Worm (Caenorhabditis elegans) whole organism, young adult: Measurements from ENCODE around the gene pqn-25.

Source experiments
- B0336.3 ChIP-seq: fragments of 200-800 bp; sonication (Bioruptor generic); IDR thresholded peaks from 2 replicates; pipeline ENCODE4 v1.3.6; 2022; ENCODE audit warnings: missing genetic modification characterization, missing compliant biosample characterization
- C17E4.6 ChIP-seq: fragments of 200-800 bp; sonication (Bioruptor generic); IDR thresholded peaks from 2 replicates; pipeline ENCODE4 v1.3.6; 2022; ENCODE audit warnings: missing genetic modification reagents, missing genetic modification characterization, missing compliant biosample characterization
- F57C9.4 ChIP-seq: sonication (generic microtip); optimal IDR thresholded peaks from 2 replicates; lab custom pipeline; 2017; ENCODE audit warnings: mild to moderate bottlenecking, missing genetic modification characterization, missing compliant biosample characterization
- K11D2.4 ChIP-seq: fragments of 200-800 bp; sonication (Bioruptor generic); IDR thresholded peaks from 2 replicates; pipeline ENCODE4 v1.3.6; 2022; ENCODE audit warnings: missing genetic modification reagents, missing genetic modification characterization, missing compliant biosample characterization
- Y67H2A.10 ChIP-seq: fragments of 200-800 bp; sonication (Bioruptor generic); conservative IDR thresholded peaks from 2 replicates; pipeline ENCODE4 v1.3.6; 2022; ENCODE audit warnings: missing genetic modification reagents, missing genetic modification characterization, missing compliant biosample characterization
- Y79H2A.3 ChIP-seq: fragments of 200-800 bp; sonication (Bioruptor generic); conservative IDR thresholded peaks from 2 replicates; pipeline ENCODE4 v1.3.6; 2022; ENCODE audit warnings: missing genetic modification reagents, missing genetic modification characterization, missing compliant biosample characterization
- ama-1 ChIP-seq, 3 experiments: fragments of 150-350 bp in 1 of 3; sonication (generic microtip) in 2 of 3; optimal IDR thresholded peaks; 2 replicates each; lab custom pipeline; 2014 to 2018; ENCODE audit warnings: missing biosample characterization in 2 of 3, missing genetic modification characterization in 2 of 3, missing genetic modification reagents in 2 of 3
- ccch-3 ChIP-seq: fragments of 200-800 bp; sonication (Bioruptor generic); optimal IDR thresholded peaks from 2 replicates; lab custom pipeline; 2018; ENCODE audit warnings: mild to moderate bottlenecking, missing genetic modification characterization, missing compliant biosample characterization
- cebp-1 ChIP-seq, 2 experiments: fragments of 200-800 bp in 1 of 2; sonication (Bioruptor generic) in 1 of 2; sonication (generic microtip) in 1 of 2; IDR thresholded peaks in 1 of 2; optimal IDR thresholded peaks in 1 of 2; 2 replicates each; pipeline versions ENCODE4 v1.3.6 to Lab custom; 2017 to 2022; ENCODE audit warnings: missing compliant biosample characterization in 2 of 2, missing genetic modification characterization in 2 of 2, mild to moderate bottlenecking in 1 of 2, missing genetic modification reagents in 1 of 2, moderate library complexity in 1 of 2
- ceh-91 ChIP-seq: fragments of 200-800 bp; sonication (Bioruptor generic); IDR thresholded peaks from 2 replicates; pipeline ENCODE4 v1.3.6; 2022; ENCODE audit warnings: missing genetic modification reagents, missing genetic modification characterization, missing compliant biosample characterization
- die-1 ChIP-seq: sonication (generic microtip); optimal IDR thresholded peaks from 2 replicates; lab custom pipeline; 2016; ENCODE audit warnings: missing genotype, mild to moderate bottlenecking, missing genetic modification characterization, missing compliant biosample characterization
- dpff-1 ChIP-seq: sonication (generic microtip); optimal IDR thresholded peaks from 2 replicates; lab custom pipeline; 2017; ENCODE audit warnings: mild to moderate bottlenecking, missing genetic modification characterization, missing compliant biosample characterization
- dpl-1 ChIP-seq: fragments of 150-350 bp; optimal IDR thresholded peaks from 2 replicates; lab custom pipeline; 2014; ENCODE audit warnings: missing biosample characterization, missing genetic modification reagents, missing genetic modification characterization
- egl-44 ChIP-seq: fragments of 200-800 bp; sonication (Bioruptor generic); IDR thresholded peaks from 2 replicates; pipeline ENCODE4 v1.3.6; 2022; ENCODE audit warnings: missing genetic modification reagents, missing genetic modification characterization, missing compliant biosample characterization
- ets-4 ChIP-seq: fragments of 200-800 bp; sonication (Bioruptor generic); optimal IDR thresholded peaks from 2 replicates; lab custom pipeline; 2018; ENCODE audit warnings: mild to moderate bottlenecking, missing genetic modification characterization, missing compliant biosample characterization
- gei-17 ChIP-seq: fragments of 200-800 bp; sonication (Bioruptor generic); optimal IDR thresholded peaks from 2 replicates; lab custom pipeline; 2018; ENCODE audit warnings: mild to moderate bottlenecking, missing genetic modification characterization, missing compliant biosample characterization
- hrde-1 ChIP-seq: sonication (generic microtip); optimal IDR thresholded peaks from 2 replicates; lab custom pipeline; 2016; ENCODE audit warnings: missing genetic modification characterization, mild to moderate bottlenecking, missing compliant biosample characterization, moderate library complexity, missing genotype, missing genetic modification reagents, borderline replicate concordance
- lin-26 ChIP-seq: fragments of 200-800 bp; sonication (Bioruptor generic); IDR thresholded peaks from 2 replicates; pipeline ENCODE4 v1.3.6; 2022; ENCODE audit warnings: missing genetic modification reagents, missing genetic modification characterization, missing compliant biosample characterization
- lin-40 ChIP-seq: sonication (generic microtip); optimal IDR thresholded peaks from 2 replicates; lab custom pipeline; 2016; ENCODE audit warnings: missing genetic modification characterization, mild to moderate bottlenecking, missing compliant biosample characterization, missing genotype, missing genetic modification reagents
- lsy-27 ChIP-seq: sonication (generic microtip); optimal IDR thresholded peaks from 2 replicates; lab custom pipeline; 2017; ENCODE audit warnings: missing genetic modification characterization, mild to moderate bottlenecking, missing compliant biosample characterization, antibody characterized with exemption, missing genotype, borderline replicate concordance; ENCODE audit not compliant: insufficient read depth
- madf-3 ChIP-seq: fragments of 200-800 bp; sonication (Bioruptor generic); IDR thresholded peaks from 2 replicates; pipeline ENCODE4 v1.3.6; 2022; ENCODE audit warnings: missing genetic modification reagents, missing genetic modification characterization, missing compliant biosample characterization
- madf-8 ChIP-seq: fragments of 200-800 bp; sonication (Bioruptor generic); conservative IDR thresholded peaks from 2 replicates; pipeline ENCODE4 v1.3.6; 2022; ENCODE audit warnings: missing genetic modification reagents, missing genetic modification characterization, missing compliant biosample characterization
- mxl-1 ChIP-seq: sonication (generic microtip); optimal IDR thresholded peaks from 2 replicates; lab custom pipeline; 2016; ENCODE audit warnings: missing genetic modification characterization, missing compliant biosample characterization
- nhr-80 ChIP-seq: sonication (generic microtip); optimal IDR thresholded peaks from 2 replicates; lab custom pipeline; 2016; ENCODE audit warnings: missing genetic modification characterization, missing compliant biosample characterization
- snpc-1.3 ChIP-seq: sonication (generic microtip); optimal IDR thresholded peaks from 2 replicates; lab custom pipeline; 2017; ENCODE audit warnings: missing genetic modification characterization, mild to moderate bottlenecking, missing compliant biosample characterization, antibody characterized with exemption, moderate library complexity, missing genotype, missing genetic modification reagents; ENCODE audit not compliant: insufficient read depth
- somi-1 ChIP-seq: fragments of 200-800 bp; sonication (Bioruptor generic); optimal IDR thresholded peaks from 2 replicates; lab custom pipeline; 2018; ENCODE audit warnings: mild to moderate bottlenecking, missing genetic modification characterization, missing compliant biosample characterization
- sptf-2 ChIP-seq: fragments of 200-800 bp; sonication (Bioruptor generic); optimal IDR thresholded peaks from 2 replicates; lab custom pipeline; 2018; ENCODE audit warnings: mild to moderate bottlenecking, missing genetic modification characterization, missing compliant biosample characterization
- tbp1 ChIP-seq: fragments of 200-800 bp; sonication (Bioruptor generic); optimal IDR thresholded peaks from 2 replicates; lab custom pipeline; 2018; ENCODE audit warnings: mild to moderate bottlenecking, missing genetic modification characterization, missing compliant biosample characterization
- tlf-1 ChIP-seq: fragments of 200-800 bp; sonication (Bioruptor generic); optimal IDR thresholded peaks from 2 replicates; lab custom pipeline; 2018; ENCODE audit warnings: mild to moderate bottlenecking, missing genetic modification characterization, missing compliant biosample characterization
- unc-62 ChIP-seq: fragments of 150-350 bp; optimal IDR thresholded peaks from 2 replicates; lab custom pipeline; 2014; ENCODE audit warnings: missing biosample characterization, missing genetic modification reagents, missing genetic modification characterization
- ztf-26 ChIP-seq: sonication (generic microtip); optimal IDR thresholded peaks from 2 replicates; lab custom pipeline; 2017; ENCODE audit warnings: missing genetic modification characterization, missing compliant biosample characterization
- ztf-28 ChIP-seq: fragments of 200-800 bp; sonication (Bioruptor generic); IDR thresholded peaks from 2 replicates; pipeline ENCODE4 v1.3.6; 2022; ENCODE audit warnings: missing genetic modification reagents, missing genetic modification characterization, missing compliant biosample characterization

pqn-25 gene

DNA sequence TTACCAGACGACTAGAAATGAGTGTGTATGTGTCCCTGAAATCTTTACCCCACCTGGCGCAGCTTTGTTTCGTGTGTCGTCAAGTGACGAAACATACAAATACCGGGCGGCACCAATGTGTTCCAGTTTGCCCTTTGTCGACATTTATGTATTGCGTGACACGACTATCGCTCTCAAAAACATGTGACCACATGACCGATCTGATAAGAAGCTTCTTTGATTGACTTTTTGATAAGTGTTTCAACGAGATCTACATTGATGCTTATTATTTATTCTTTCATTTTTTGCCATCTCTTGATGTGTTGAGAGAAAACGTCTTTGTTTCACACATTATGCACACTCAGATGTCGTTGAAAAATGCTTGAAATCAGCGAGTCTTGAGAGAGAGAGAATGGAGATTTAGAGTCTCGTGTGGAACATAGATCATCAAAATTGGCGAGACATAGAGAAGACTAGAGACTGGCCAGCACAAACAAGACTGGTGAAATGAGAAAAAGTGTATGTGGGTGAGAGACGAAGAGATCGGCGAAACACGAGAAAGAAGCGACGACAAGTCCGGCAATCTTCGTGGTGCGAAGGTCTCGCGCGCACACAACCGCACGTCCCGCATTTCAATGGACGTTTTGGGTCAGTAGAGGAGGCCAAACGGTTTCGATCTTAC is 9.4 kb downstream of the pqn-25 start (continued):
- TF ChIP-seq ztf-28 (GFP tag; lab: Robert Waterston, UW): no peak
- TF ChIP-seq lsy-27 (tag; lab: Kevin White, UChicago): no peak
- peak; percentile 68 for TF ChIP-seq unc-62
- no peak for TF ChIP-seq mxl-1 (tag; lab: Kevin White, UChicago)
- TF ChIP-seq egl-44: no peak
- no peak for TF ChIP-seq sptf-2 (GFP tag; lab: Kevin White, UChicago)
- peak; percentile 42 for TF ChIP-seq lin-40 (tag; lab: Kevin White, UChicago)
- no peak for TF ChIP-seq K11D2.4

DNA sequence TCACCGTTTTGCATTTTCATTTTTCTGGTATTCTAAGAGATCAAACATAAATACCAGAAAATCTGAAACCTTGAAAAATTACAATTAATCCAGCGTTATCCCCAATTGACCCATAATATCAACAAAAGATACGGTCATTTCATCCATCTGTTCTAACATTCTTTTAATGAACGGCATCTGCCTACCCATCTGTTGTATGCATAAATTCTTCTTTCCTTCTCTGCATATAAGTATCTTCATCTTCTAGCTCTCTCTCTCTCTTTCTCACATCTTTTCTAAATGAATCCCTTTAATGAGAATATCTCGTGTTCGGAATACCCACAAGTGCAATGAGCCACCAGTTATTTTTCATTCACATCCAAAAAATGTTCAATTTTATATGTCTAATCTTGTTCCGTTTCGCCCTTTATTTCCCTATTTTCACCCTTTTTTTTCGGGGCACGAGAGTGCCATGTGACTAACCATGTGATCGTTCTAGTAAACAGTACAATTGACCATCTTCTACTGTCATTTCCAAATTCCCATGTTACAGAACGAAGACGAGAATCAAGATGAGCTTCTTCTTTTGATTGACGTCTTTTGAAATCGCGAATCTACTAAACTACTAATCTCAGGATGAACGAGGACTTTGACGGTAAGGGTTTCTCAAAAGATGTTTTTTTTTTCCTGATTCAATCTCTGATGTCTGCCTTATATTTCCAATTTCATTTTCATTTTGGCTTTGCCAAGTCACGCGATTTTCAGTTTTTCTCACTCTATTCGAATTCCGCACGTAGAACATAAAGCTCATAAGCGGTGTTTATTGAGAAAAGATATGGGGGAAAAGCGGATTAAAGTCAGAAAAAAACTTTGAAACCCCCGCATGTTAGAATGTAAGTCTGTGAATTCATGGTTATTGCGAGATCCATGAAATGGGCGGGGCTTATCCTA is 10.8 kb downstream of the pqn-25 start, which contains the start of gene R02F2.1:
TSS of gene R02F2.1 (plus strand) at position 528 of the 930 bp plus-strand sequence.
- TF ChIP-seq nhr-80 (peak; percentile 18), tlf-1 (GFP tag; lab: Kevin White, UChicago) (peak; percentile 45), tbp1 (peak; percentile 25), cebp-1 (GFP tag; IDR thresholded peaks at IDR 0.05; lab: Robert Waterston, UW) (0 out of 2 replicates have a peak, but pooled peaks have one; percentile 26), cebp-1 (tag; optimal IDR thresholded peaks at IDR 0.05; lab: Kevin White, UChicago) (peak; percentile 67), madf-3 (GFP tag; lab: Robert Waterston, UW) (0 out of 2 replicates have a peak, but pooled peaks have one; percentile 23), lin-26 (GFP tag; lab: Robert Waterston, UW) (peak; percentile 66; the same call in 1 of the 2 replicates), die-1 (tag; lab: Kevin White, UChicago) (no peak), gei-17 (GFP tag; lab: Kevin White, UChicago) (peak; percentile 30), egl-44 (no peak), ama-1 (optimal IDR thresholded peaks at IDR 0.05; lab: Kevin White, UChicago) (peak; percentile 62), ama-1 (GFP tag; optimal IDR thresholded peaks at IDR 0.05; lab: Kevin White, UChicago) (no peak), snpc-1.3 (no peak), ztf-26 (tag; lab: Kevin White, UChicago) (peak; percentile 39)

DNA sequence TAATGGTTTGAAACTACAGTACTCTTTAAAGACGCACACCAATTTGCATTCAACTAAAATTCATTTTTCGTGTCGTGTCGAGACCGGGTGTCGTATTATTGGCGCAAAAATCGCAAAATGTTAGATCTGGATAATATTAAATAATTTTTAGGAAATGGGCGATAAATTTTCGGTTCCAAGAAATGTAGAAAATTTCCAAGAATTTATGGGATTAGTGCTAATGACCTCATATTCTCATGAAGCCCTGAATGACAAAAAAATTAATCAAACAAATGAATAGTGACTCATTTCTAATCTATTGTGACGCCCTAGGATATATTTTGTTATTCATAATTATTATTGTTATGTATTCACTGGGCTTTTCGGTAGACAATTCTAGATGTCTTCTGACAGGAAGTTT is 11.7 kb downstream of the pqn-25 start:
- TF ChIP-seq somi-1 (GFP tag; lab: Kevin White, UChicago) (no peak), Y79H2A.3 (GFP tag; lab: Robert Waterston, UW) (no peak), dpl-1 (GFP tag; lab: Kevin White, UChicago) (no peak), Y67H2A.10 (GFP tag; lab: Robert Waterston, UW) (no peak), C17E4.6 (GFP tag; lab: Robert Waterston, UW) (no peak), F57C9.4 (no peak), ets-4 (GFP tag; lab: Kevin White, UChicago) (no peak), ztf-26 (tag; lab: Kevin White, UChicago) (no peak), madf-8 (GFP tag; lab: Robert Waterston, UW) (no peak), dpff-1 (tag; lab: Kevin White, UChicago) (no peak), hrde-1 (no peak), lin-26 (GFP tag; lab: Robert Waterston, UW) (no peak), madf-3 (GFP tag; lab: Robert Waterston, UW) (no peak), ccch-3 (GFP tag; lab: Kevin White, UChicago) (no peak), cebp-1 (GFP tag; IDR thresholded peaks at IDR 0.05; lab: Robert Waterston, UW) (no peak), cebp-1 (tag; optimal IDR thresholded peaks at IDR 0.05; lab: Kevin White, UChicago) (no peak), B0336.3 (GFP tag; lab: Robert Waterston, UW) (no peak), ceh-91 (GFP tag; lab: Robert Waterston, UW) (no peak)
